Fruit fly (Drosophila melanogaster) whole organism, prepupa: ENCODE data around the gene Cog2.
A peak's percentile ranks its signal among the peaks of the same experiment; 100 is the strongest.

Experiments used
- Blimp-1 ChIP-seq: fragments of 200-800 bp; sonication (Bioruptor generic); optimal IDR thresholded peaks from 3 replicates; lab custom pipeline; 2017; ENCODE audit warnings: missing biosample characterization, missing genetic modification characterization, mild to moderate bottlenecking, moderate library complexity, missing genetic modification reagents
- CG10631 ChIP-seq: fragments of 200-800 bp; sonication (Bioruptor generic); optimal IDR thresholded peaks from 2 replicates; lab custom pipeline; 2016; ENCODE audit warnings: missing biosample characterization, missing genetic modification characterization
- CG11762 ChIP-seq: fragments of 200-800 bp; sonication (Bioruptor generic); optimal IDR thresholded peaks from 3 replicates; lab custom pipeline; 2016; ENCODE audit warnings: missing biosample characterization, missing genetic modification characterization; ENCODE audit not compliant: insufficient read depth
- CG16779 ChIP-seq: fragments of 200-800 bp; sonication (Bioruptor generic); optimal IDR thresholded peaks from 3 replicates; lab custom pipeline; 2017; ENCODE audit warnings: missing biosample characterization, mild to moderate bottlenecking, missing genetic modification characterization
- CG3032 ChIP-seq: fragments of 200-800 bp; optimal IDR thresholded peaks from 2 replicates; lab custom pipeline; 2019; ENCODE audit warnings: missing biosample characterization, mild to moderate bottlenecking, missing genetic modification characterization, moderate library complexity
- CG31627 ChIP-seq: fragments of 200-800 bp; sonication (Bioruptor generic); optimal IDR thresholded peaks from 3 replicates; lab custom pipeline; 2016; ENCODE audit warnings: missing biosample characterization, missing genetic modification characterization
- CG32006 ChIP-seq: fragments of 200-800 bp; sonication (Bioruptor generic); optimal IDR thresholded peaks from 3 replicates; lab custom pipeline; 2017; ENCODE audit warnings: missing biosample characterization, mild to moderate bottlenecking, missing genetic modification characterization
- CG3919 ChIP-seq: fragments of 200-800 bp; sonication (Bioruptor generic); optimal IDR thresholded peaks from 3 replicates; lab custom pipeline; 2016; ENCODE audit warnings: missing biosample characterization, missing genetic modification characterization
- CG4318 ChIP-seq: fragments of 200-800 bp; sonication (Bioruptor generic); optimal IDR thresholded peaks from 3 replicates; lab custom pipeline; 2017; ENCODE audit warnings: missing biosample characterization, mild to moderate bottlenecking, missing genetic modification characterization
- CG6163 ChIP-seq: fragments of 200-800 bp; sonication (Bioruptor generic); IDR thresholded peaks from 3 replicates; pipeline ENCODE4 v1.3.6; 2022; ENCODE audit warnings: missing biosample characterization, missing genetic modification characterization
- CG6792 ChIP-seq: fragments of 200-800 bp; sonication (Bioruptor generic); optimal IDR thresholded peaks from 3 replicates; lab custom pipeline; 2016; ENCODE audit warnings: missing biosample characterization, missing genetic modification characterization
- CG8119 ChIP-seq: fragments of 200-800 bp; sonication (Bioruptor generic); IDR thresholded peaks from 3 replicates; pipeline ENCODE4 v1.3.6; 2022; ENCODE audit warnings: missing biosample characterization, missing genetic modification characterization
- CG9139 ChIP-seq: fragments of 200-800 bp; sonication (Bioruptor generic); optimal IDR thresholded peaks from 3 replicates; lab custom pipeline; 2017; ENCODE audit warnings: missing biosample characterization, mild to moderate bottlenecking, missing genetic modification characterization
- Eip75B ChIP-seq: fragments of 200-800 bp; sonication (Bioruptor generic); optimal IDR thresholded peaks from 3 replicates; lab custom pipeline; 2016; ENCODE audit warnings: missing biosample characterization, missing genetic modification characterization
- Eip93F ChIP-seq: fragments of 200-800 bp; sonication (Bioruptor generic); optimal IDR thresholded peaks from 2 replicates; lab custom pipeline; 2016; ENCODE audit warnings: missing biosample characterization, mild to moderate bottlenecking, missing genetic modification characterization
- Ets21C ChIP-seq: fragments of 200-800 bp; sonication (Bioruptor generic); optimal IDR thresholded peaks from 3 replicates; lab custom pipeline; 2016; ENCODE audit warnings: missing biosample characterization, missing genetic modification characterization
- Ets96B ChIP-seq: fragments of 200-800 bp; optimal IDR thresholded peaks from 2 replicates; lab custom pipeline; 2019; ENCODE audit warnings: missing biosample characterization, mild to moderate bottlenecking, missing genetic modification characterization, moderate library complexity
- Gug ChIP-seq: fragments of 200-800 bp; sonication (Bioruptor generic); IDR thresholded peaks from 2 replicates; pipeline ENCODE4 v1.3.6; 2022; ENCODE audit warnings: missing biosample characterization, missing genetic modification characterization
- Hr38 ChIP-seq: sonication (Bioruptor generic); optimal IDR thresholded peaks from 2 replicates; lab custom pipeline; 2016; ENCODE audit warnings: missing biosample characterization, missing genetic modification characterization
- Hr4 ChIP-seq: fragments of 200-800 bp; sonication (Bioruptor generic); optimal IDR thresholded peaks from 3 replicates; lab custom pipeline; 2016; ENCODE audit warnings: missing biosample characterization, missing genetic modification characterization
- Sox102F ChIP-seq: fragments of 200-800 bp; sonication (Bioruptor generic); optimal IDR thresholded peaks from 2 replicates; lab custom pipeline; 2016; ENCODE audit warnings: missing biosample characterization, mild to moderate bottlenecking, missing genetic modification characterization
- Sox14 ChIP-seq: fragments of 200-800 bp; sonication (Bioruptor generic); optimal IDR thresholded peaks from 3 replicates; lab custom pipeline; 2016; ENCODE audit warnings: missing biosample characterization, missing genetic modification characterization
- cyc ChIP-seq: fragments of 200-800 bp; sonication (Bioruptor generic); optimal IDR thresholded peaks from 3 replicates; lab custom pipeline; 2016; ENCODE audit warnings: missing biosample characterization, missing genetic modification characterization
- dac ChIP-seq: fragments of 200-800 bp; sonication (Bioruptor generic); optimal IDR thresholded peaks from 2 replicates; lab custom pipeline; 2017; ENCODE audit warnings: missing biosample characterization, mild to moderate bottlenecking, missing genetic modification characterization
- dsx ChIP-seq: fragments of 200-800 bp; optimal IDR thresholded peaks from 3 replicates; lab custom pipeline; 2019; ENCODE audit warnings: missing biosample characterization, mild to moderate bottlenecking, missing genetic modification characterization, moderate library complexity; ENCODE audit not compliant: poor library complexity, severe bottlenecking
- esn ChIP-seq: fragments of 200-800 bp; sonication (Bioruptor generic); optimal IDR thresholded peaks from 2 replicates; lab custom pipeline; 2016; ENCODE audit warnings: missing biosample characterization, mild to moderate bottlenecking, missing genetic modification characterization, moderate library complexity
- fd85E ChIP-seq: fragments of 200-800 bp; sonication (Bioruptor generic); optimal IDR thresholded peaks from 3 replicates; lab custom pipeline; 2016; ENCODE audit warnings: missing biosample characterization, missing genetic modification characterization
- fkh ChIP-seq: fragments of 200-800 bp; sonication (Bioruptor generic); optimal IDR thresholded peaks from 3 replicates; lab custom pipeline; 2017; ENCODE audit warnings: missing biosample characterization, mild to moderate bottlenecking, missing genetic modification characterization, moderate library complexity
- lz ChIP-seq: fragments of 200-800 bp; sonication (Bioruptor generic); optimal IDR thresholded peaks from 3 replicates; lab custom pipeline; 2016; ENCODE audit warnings: missing biosample characterization, missing genetic modification characterization
- net ChIP-seq: fragments of 200-800 bp; sonication (Bioruptor generic); optimal IDR thresholded peaks from 3 replicates; lab custom pipeline; 2016; ENCODE audit warnings: missing biosample characterization, missing genetic modification characterization
- pdm3 ChIP-seq: fragments of 200-800 bp; sonication (Bioruptor generic); optimal IDR thresholded peaks from 3 replicates; lab custom pipeline; 2016; ENCODE audit warnings: missing biosample characterization, missing genetic modification characterization
- salr ChIP-seq, 2 experiments: fragments of 200-800 bp; sonication (Bioruptor generic); optimal IDR thresholded peaks; 3 replicates each; lab custom pipeline; 2016 to 2018; ENCODE audit warnings: missing biosample characterization in 2 of 2, missing genetic modification characterization in 2 of 2, mild to moderate bottlenecking in 1 of 2
- spab ChIP-seq: fragments of 200-800 bp; sonication (Bioruptor generic); optimal IDR thresholded peaks from 2 replicates; lab custom pipeline; 2017; ENCODE audit warnings: missing biosample characterization, mild to moderate bottlenecking, missing genetic modification characterization, missing genetic modification reagents
- ss ChIP-seq, 2 experiments: fragments of 200-800 bp; sonication (Bioruptor generic); optimal IDR thresholded peaks; 2 replicates in 1 of 2; 3 replicates in 1 of 2; lab custom pipeline; 2017 to 2018; ENCODE audit warnings: mild to moderate bottlenecking in 2 of 2, missing biosample characterization in 2 of 2, missing genetic modification characterization in 2 of 2, moderate library complexity in 1 of 2
- vri ChIP-seq: fragments of 200-800 bp; sonication (Bioruptor generic); optimal IDR thresholded peaks from 3 replicates; lab custom pipeline; 2016; ENCODE audit warnings: missing biosample characterization, mild to moderate bottlenecking, missing genetic modification characterization

The Cog2 gene

DNA sequence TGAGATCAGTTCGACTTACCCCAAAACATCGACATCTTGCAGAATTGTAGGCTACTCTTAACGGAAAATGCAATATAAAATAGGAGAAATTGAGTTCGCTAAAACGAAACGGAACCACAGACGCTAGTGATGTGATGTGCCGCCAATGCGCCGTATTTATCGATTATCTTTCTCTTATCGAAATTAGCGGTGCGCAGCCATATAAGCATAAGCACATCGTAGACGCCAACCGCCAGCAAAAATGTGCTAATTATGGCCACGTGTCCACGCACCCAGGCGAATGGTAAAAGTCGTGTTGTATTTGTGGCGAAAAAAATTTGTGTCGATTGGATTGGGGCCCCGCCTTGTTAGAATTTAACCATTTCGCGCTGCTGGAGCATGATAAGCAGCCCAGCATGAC is 28.5 kb downstream of the Cog2 start, which contains the start of the genes Fkbp39 and Cyfip (continued):
- TF ChIP-seq vri: no peak
- TF ChIP-seq Gug (GFP tag; lab: Robert Waterston, UW): no peak
- TF ChIP-seq Eip75B (GFP tag; lab: Kevin White, UChicago): no peak
- no peak for TF ChIP-seq fd85E (GFP tag; lab: Kevin White, UChicago)
- TF ChIP-seq esn (GFP tag; lab: Kevin White, UChicago): peak; percentile 11
- TF ChIP-seq dac (GFP tag; lab: Kevin White, UChicago): no peak
- TF ChIP-seq CG16779 (tag; lab: Kevin White, UChicago): no peak
- no peak for TF ChIP-seq Hr4
- TF ChIP-seq Eip93F (GFP tag; lab: Kevin White, UChicago): no peak
- no peak for TF ChIP-seq Ets21C (GFP tag; lab: Kevin White, UChicago)
- TF ChIP-seq lz (GFP tag; lab: Kevin White, UChicago): no peak

- TF ChIP-seq Sox102F (GFP tag; lab: Kevin White, UChicago) (no peak), esn (GFP tag; lab: Kevin White, UChicago) (peak; percentile 40), fkh (GFP tag; lab: Kevin White, UChicago) (no peak), CG10631 (GFP tag; lab: Kevin White, UChicago) (no peak), lz (GFP tag; lab: Kevin White, UChicago) (no peak), CG31627 (GFP tag; lab: Kevin White, UChicago) (peak; percentile 26), Ets96B (tag; lab: Kevin White, UChicago) (no peak), Eip93F (GFP tag; lab: Kevin White, UChicago) (no peak), Ets21C (GFP tag; lab: Kevin White, UChicago) (no peak), cyc (GFP tag; lab: Kevin White, UChicago) (peak; percentile 33), net (GFP tag; lab: Kevin White, UChicago) (no peak), CG6792 (GFP tag; lab: Kevin White, UChicago) (no peak), dsx (GFP tag; lab: Kevin White, UChicago) (no peak), CG8119 (GFP tag; lab: Robert Waterston, UW) (no peak), CG4318 (GFP tag; lab: Kevin White, UChicago) (no peak), pdm3 (no peak), Blimp-1 (GFP tag; lab: Kevin White, UChicago) (no peak), CG3919 (GFP tag; lab: Kevin White, UChicago) (no peak), vri (no peak), Gug (GFP tag; lab: Robert Waterston, UW) (no peak), CG3032 (peak; percentile 31)
These were observed 31.0 kb downstream of the Cog2 start, which contains the start of gene mRpL9 for dm6 chr3R:15330472-15330871. mRpL9 (plus strand) TSS chr3R:15330738.

DNA sequence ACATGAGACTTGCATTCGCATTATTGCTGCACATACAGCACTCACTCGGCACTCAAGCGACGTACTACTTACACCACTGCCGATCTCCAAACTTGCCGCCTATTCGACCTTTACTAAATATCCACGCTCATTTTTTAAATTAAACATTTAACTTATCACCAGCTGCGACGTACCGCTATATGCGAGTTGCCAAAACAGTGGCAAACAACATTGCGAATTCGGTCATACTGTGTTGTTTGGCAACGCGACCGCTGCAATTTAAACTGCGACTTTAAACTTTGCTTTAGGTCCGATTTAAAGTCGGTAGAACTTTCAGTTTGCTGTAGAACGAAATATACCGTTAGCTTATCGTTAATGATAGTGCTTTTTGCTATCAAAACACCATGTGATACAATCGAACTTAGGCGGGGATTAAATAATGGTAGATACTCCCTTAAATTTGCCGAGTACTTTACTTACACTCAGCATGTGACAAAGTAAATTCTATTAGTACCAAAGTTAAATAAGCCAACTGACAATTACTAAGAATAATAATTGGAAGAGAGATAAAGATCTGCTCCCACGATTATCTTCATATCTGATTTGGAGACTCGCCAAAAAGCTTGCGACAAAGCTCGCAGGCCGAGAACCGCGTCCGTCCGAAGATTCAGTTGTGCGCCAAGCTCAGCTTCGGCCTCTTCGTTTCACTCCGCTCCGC is 33.2 kb downstream of the Cog2 start, which contains the start of the genes CG6236 and ea:
Gene CG6236, minus strand, starts transcription at position 187 of the 697 bp plus-strand sequence.
Gene ea, plus strand, starts transcription at position 647 of the 697 bp plus-strand sequence.
- TF ChIP-seq Sox14 (GFP tag; lab: Kevin White, UChicago): no peak
- TF ChIP-seq CG9139 (GFP tag; lab: Kevin White, UChicago): no peak
- TF ChIP-seq Hr38 (GFP tag; lab: Kevin White, UChicago): no peak
- no peak for TF ChIP-seq CG11762
- no peak for TF ChIP-seq salr (GFP tag; optimal IDR thresholded peaks at IDR 0.05; lab: Kevin White, UChicago)

DNA sequence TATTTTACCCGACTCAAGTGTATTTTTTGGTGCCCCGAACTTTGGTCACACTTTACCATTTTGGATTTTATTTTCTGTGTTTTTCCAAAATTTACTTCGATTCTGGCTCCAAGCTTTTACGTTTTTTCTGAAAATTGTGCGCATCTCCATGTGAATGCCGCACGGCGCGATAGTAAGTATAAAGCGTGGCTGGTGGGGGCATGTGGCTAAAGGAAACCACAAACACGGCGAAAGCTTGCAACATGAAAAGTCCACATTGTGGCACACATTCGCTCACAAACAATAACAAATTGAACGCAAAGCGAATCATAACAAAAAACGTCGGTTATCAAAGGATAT is 40.7 kb downstream of the Cog2 start, which contains the start of gene ear:
Gene ear, plus strand, starts transcription at position 10 of the 339 bp plus-strand sequence.
- TF ChIP-seq CG32006: no peak
- TF ChIP-seq CG6163 (GFP tag; lab: Robert Waterston, UW): no peak
- no peak for TF ChIP-seq spab (GFP tag; lab: Kevin White, UChicago)
- no peak for TF ChIP-seq ss (GFP tag; optimal IDR thresholded peaks at IDR 0.05; lab: Kevin White, UChicago)
- peak; percentile 3 for TF ChIP-seq dsx (GFP tag; lab: Kevin White, UChicago)
